Worm (Caenorhabditis elegans): ENCODE data around the gene ZK637.15.

- TF ChIP-seq nhr-6 (tag; optimal IDR thresholded peaks at IDR 0.05), result no peak
- no peak for TF ChIP-seq zag-1 (tag; optimal IDR thresholded peaks at IDR 0.05)
- no peak for TF ChIP-seq lin-13 (GFP tag; optimal IDR thresholded peaks at IDR 0.05)
- TF ChIP-seq lin-39 (tag; optimal IDR thresholded peaks at IDR 0.05), result no peak
- no peak for TF ChIP-seq lin-11 (tag; optimal IDR thresholded peaks at IDR 0.05)
Measured at ce11 chrIII:8923937-8924336, 4.1 kb downstream of the ZK637.15 start, which contains the start of gene ZK637.12.
